Worm (Caenorhabditis elegans): ENCODE measurements around the gene tag-209.

tag-209 gene

ce11 chrII:10798429-10798893 lies 11.3 kb downstream of the tag-209 start, which contains the start of gene npp-19 (continued):
- no peak for TF ChIP-seq sma-9 (GFP tag; optimal IDR thresholded peaks at IDR 0.05)
- no peak for TF ChIP-seq sma-9 (tag; optimal IDR thresholded peaks at IDR 0.05)
- TF ChIP-seq lin-13 (GFP tag; optimal IDR thresholded peaks at IDR 0.05): peak; percentile 52
- no peak for TF ChIP-seq mbf-1 (tag; optimal IDR thresholded peaks at IDR 0.05)
- TF ChIP-seq unc-55 (GFP tag; optimal IDR thresholded peaks at IDR 0.05): peak; percentile 87
- no peak for TF ChIP-seq egl-27 (tag; optimal IDR thresholded peaks at IDR 0.05)
- peak; percentile 47 for TF ChIP-seq sma-3 (GFP tag; optimal IDR thresholded peaks at IDR 0.05)
- TF ChIP-seq ceh-16 (tag; optimal IDR thresholded peaks at IDR 0.05): no peak
- TF ChIP-seq mab-5 (tag; optimal IDR thresholded peaks at IDR 0.05): peak; percentile 46
- no peak for TF ChIP-seq dmd-4 (tag; optimal IDR thresholded peaks at IDR 0.05)
- TF ChIP-seq ZK546.5 (tag; optimal IDR thresholded peaks at IDR 0.05): no peak
- TF ChIP-seq ceh-82 (tag; optimal IDR thresholded peaks at IDR 0.05): no peak
- TF ChIP-seq blmp-1 (tag; optimal IDR thresholded peaks at IDR 0.05; ENCODE audit: insufficient read depth): peak; percentile 38
- TF ChIP-seq nhr-12 (tag; optimal IDR thresholded peaks at IDR 0.05): no peak
- TF ChIP-seq nhr-77 (tag; optimal IDR thresholded peaks at IDR 0.05): peak; percentile 67
- TF ChIP-seq ama-1 (optimal IDR thresholded peaks at IDR 0.05): no peak
- no peak for TF ChIP-seq elt-3 (tag; optimal IDR thresholded peaks at IDR 0.05)
- no peak for TF ChIP-seq peb-1 (tag; optimal IDR thresholded peaks at IDR 0.05)
- peak; percentile 76 for TF ChIP-seq C34F6.9 (tag; optimal IDR thresholded peaks at IDR 0.05)
- TF ChIP-seq aly-2 (tag; optimal IDR thresholded peaks at IDR 0.05): no peak
- no peak for TF ChIP-seq mdl-1 (tag; optimal IDR thresholded peaks at IDR 0.05)
- TF ChIP-seq unc-62 (GFP tag; optimal IDR thresholded peaks at IDR 0.05): no peak

DNA sequence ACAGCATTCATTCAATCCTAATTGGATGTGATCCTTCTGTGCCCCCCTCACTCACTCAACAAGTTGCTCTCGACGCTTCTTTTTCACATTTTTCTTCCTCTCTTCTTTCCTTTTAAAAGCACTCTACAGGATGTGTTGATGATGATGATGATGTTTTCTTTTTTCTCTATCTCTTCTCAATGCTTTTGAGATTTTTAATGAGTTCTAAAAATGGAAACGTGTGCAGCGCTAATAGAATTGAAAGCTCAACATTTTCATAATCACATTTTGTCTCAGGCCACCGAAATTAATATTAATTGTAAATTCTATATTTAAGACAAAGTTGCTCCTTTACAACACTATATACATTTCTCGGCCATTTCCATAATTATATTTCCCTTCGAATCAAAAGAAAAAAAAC lies 13.1 kb downstream of the tag-209 start:
- peak in 1 of 2 experiments; percentile 37 for TF ChIP-seq lsy-2 (tag; optimal IDR thresholded peaks at IDR 0.05)
- no peak for TF ChIP-seq Y55F3AM.14 (GFP tag; optimal IDR thresholded peaks at IDR 0.05)
- no peak for TF ChIP-seq nhr-6 (tag; optimal IDR thresholded peaks at IDR 0.05)
- TF ChIP-seq ZK546.5 (tag; optimal IDR thresholded peaks at IDR 0.05): no peak
- no peak for TF ChIP-seq unc-55 (GFP tag; optimal IDR thresholded peaks at IDR 0.05)
- no peak for TF ChIP-seq alr-1 (tag; optimal IDR thresholded peaks at IDR 0.05)
- no peak for TF ChIP-seq egl-27 (tag; optimal IDR thresholded peaks at IDR 0.05)
- TF ChIP-seq C34F6.9 (tag; optimal IDR thresholded peaks at IDR 0.05): peak; percentile 34
- TF ChIP-seq lin-11 (tag; optimal IDR thresholded peaks at IDR 0.05): no peak

DNA sequence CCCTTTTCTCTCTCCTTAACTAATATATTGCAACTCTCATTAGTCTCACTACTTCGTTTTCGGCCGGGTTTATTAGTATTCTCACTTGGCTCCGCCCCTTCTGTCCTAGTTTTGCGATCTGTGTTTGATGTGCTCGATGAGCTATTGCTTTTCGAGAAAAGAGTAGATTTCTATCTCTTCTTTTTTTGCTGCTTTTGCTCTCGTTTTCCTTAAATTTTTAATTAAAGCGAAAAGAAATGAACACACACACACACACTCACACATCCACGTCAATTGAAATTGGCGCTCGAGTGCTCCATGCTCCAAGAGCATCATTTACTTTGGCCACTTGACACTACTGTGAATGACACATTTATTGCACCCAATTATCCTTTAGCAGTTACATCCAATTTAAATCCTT lies 17.3 kb downstream of the tag-209 start:
- TF ChIP-seq ama-1 (optimal IDR thresholded peaks at IDR 0.05): no peak
- no peak for TF ChIP-seq mdl-1 (tag; optimal IDR thresholded peaks at IDR 0.05)
- TF ChIP-seq nhr-21 (tag; optimal IDR thresholded peaks at IDR 0.05): no peak

ce11 chrII:10804907-10805306 lies 17.8 kb downstream of the tag-209 start:
- TF ChIP-seq lin-39 (tag; optimal IDR thresholded peaks at IDR 0.05) (no peak), nhr-77 (tag; optimal IDR thresholded peaks at IDR 0.05) (no peak), mbf-1 (tag; optimal IDR thresholded peaks at IDR 0.05) (no peak), nhr-11 (tag; optimal IDR thresholded peaks at IDR 0.05) (no peak), nhr-10 (tag; optimal IDR thresholded peaks at IDR 0.05) (no peak), F13H6.1 (tag; optimal IDR thresholded peaks at IDR 0.05) (no peak), elt-3 (tag; optimal IDR thresholded peaks at IDR 0.05) (no peak), unc-62 (GFP tag; optimal IDR thresholded peaks at IDR 0.05) (no peak)

ce11 chrII:10805437-10805836 lies 18.3 kb downstream of the tag-209 start, which contains the start of gene ceh-62:
TSS of gene ceh-62 (plus strand) at chrII:10805737.
- TF ChIP-seq nhr-21 (tag; optimal IDR thresholded peaks at IDR 0.05) (no peak), crh-2 (tag; optimal IDR thresholded peaks at IDR 0.05) (no peak), elt-3 (tag; optimal IDR thresholded peaks at IDR 0.05) (no peak), egl-27 (tag; optimal IDR thresholded peaks at IDR 0.05) (no peak), nhr-77 (tag; optimal IDR thresholded peaks at IDR 0.05) (no peak), ceh-16 (tag; optimal IDR thresholded peaks at IDR 0.05) (no peak), alr-1 (tag; optimal IDR thresholded peaks at IDR 0.05) (no peak)
